Worm (Caenorhabditis elegans) whole organism, L1 larva: ENCODE results near the gene F23D12.10.

Source experiments
- C34B4.2 ChIP-seq: sonication (generic microtip); optimal IDR thresholded peaks from 2 replicates; lab custom pipeline; 2017; ENCODE audit warnings: mild to moderate bottlenecking, missing genetic modification characterization, missing compliant biosample characterization
- alr-1 ChIP-seq: fragments of 200-800 bp; sonication (Bioruptor generic); optimal IDR thresholded peaks from 2 replicates; lab custom pipeline; 2018; ENCODE audit warnings: borderline replicate concordance, mild to moderate bottlenecking, missing genetic modification characterization, missing compliant biosample characterization
- aly-2 ChIP-seq: fragments of 150-350 bp; optimal IDR thresholded peaks from 2 replicates; lab custom pipeline; 2014; ENCODE audit warnings: missing biosample characterization, missing genetic modification characterization
- blmp-1 ChIP-seq: fragments of 150-350 bp; optimal IDR thresholded peaks from 2 replicates; lab custom pipeline; 2014; ENCODE audit warnings: missing biosample characterization, missing genetic modification characterization
- ceh-8 ChIP-seq: fragments of 200-800 bp; sonication (Bioruptor generic); optimal IDR thresholded peaks from 2 replicates; lab custom pipeline; 2018; ENCODE audit warnings: mild to moderate bottlenecking, missing genetic modification characterization, moderate library complexity, missing compliant biosample characterization
- ceh-88 ChIP-seq: fragments of 200-800 bp; sonication (Bioruptor generic); IDR thresholded peaks from 2 replicates; pipeline ENCODE4 v1.3.6; 2022; ENCODE audit warnings: missing genetic modification characterization, missing compliant biosample characterization
- ces-1 ChIP-seq: fragments of 150-350 bp; optimal IDR thresholded peaks from 2 replicates; lab custom pipeline; 2014; ENCODE audit warnings: missing biosample characterization, missing genetic modification reagents, missing genetic modification characterization
- efl-3 ChIP-seq: fragments of 200-800 bp; sonication (Bioruptor generic); optimal IDR thresholded peaks from 2 replicates; lab custom pipeline; 2018; ENCODE audit warnings: mild to moderate bottlenecking, missing genetic modification characterization, missing compliant biosample characterization
- egl-27 ChIP-seq, 2 experiments: fragments of 150-350 bp in 1 of 2; sonication (generic microtip); optimal IDR thresholded peaks; 3 replicates each; lab custom pipeline; 2017 to 2018; ENCODE audit warnings: missing biosample characterization in 2 of 2, missing genetic modification characterization in 2 of 2, missing genetic modification reagents in 2 of 2
- elt-2 ChIP-seq: sonication (generic microtip); optimal IDR thresholded peaks from 2 replicates; lab custom pipeline; 2016; ENCODE audit warnings: missing genetic modification characterization, mild to moderate bottlenecking, inconsistent platforms, missing compliant biosample characterization, missing genetic modification reagents
- fos-1 ChIP-seq: fragments of 150-350 bp; optimal IDR thresholded peaks from 2 replicates; lab custom pipeline; 2014; ENCODE audit warnings: missing biosample characterization, missing genetic modification characterization
- grh-1 ChIP-seq: fragments of 200-800 bp; sonication (Bioruptor generic); IDR thresholded peaks from 2 replicates; pipeline ENCODE4 v1.3.6; 2022; ENCODE audit warnings: missing genetic modification reagents, missing genetic modification characterization, missing compliant biosample characterization
- irx-1 ChIP-seq: sonication (generic microtip); optimal IDR thresholded peaks from 2 replicates; lab custom pipeline; 2016; ENCODE audit warnings: missing genetic modification characterization, missing compliant biosample characterization
- jun-1 ChIP-seq: fragments of 150-350 bp; optimal IDR thresholded peaks from 2 replicates; lab custom pipeline; 2014; ENCODE audit warnings: missing biosample characterization, missing genetic modification reagents, missing genetic modification characterization
- lir-3 ChIP-seq: sonication (generic microtip); optimal IDR thresholded peaks from 2 replicates; lab custom pipeline; 2016; ENCODE audit warnings: mild to moderate bottlenecking, missing genetic modification characterization, moderate library complexity, missing compliant biosample characterization; ENCODE audit not compliant: poor library complexity
- lsy-2 ChIP-seq, 2 experiments: fragments of 150-350 bp; optimal IDR thresholded peaks; 2 replicates each; lab custom pipeline; 2014; ENCODE audit warnings: missing biosample characterization in 2 of 2, missing genetic modification characterization in 2 of 2
- mdl-1 ChIP-seq, 2 experiments: fragments of 150-350 bp; optimal IDR thresholded peaks; 2 replicates each; lab custom pipeline; 2014 to 2017; ENCODE audit warnings: missing biosample characterization in 2 of 2, missing genetic modification characterization in 2 of 2, inconsistent platforms in 1 of 2
- mef-2 ChIP-seq: fragments of 150-350 bp; optimal IDR thresholded peaks from 2 replicates; lab custom pipeline; 2014; ENCODE audit warnings: missing biosample characterization, missing genetic modification characterization
- nhr-12 ChIP-seq: sonication (generic microtip); optimal IDR thresholded peaks from 2 replicates; lab custom pipeline; 2017; ENCODE audit warnings: missing biosample characterization, missing genetic modification characterization
- nhr-237 ChIP-seq: fragments of 150-350 bp; optimal IDR thresholded peaks from 2 replicates; lab custom pipeline; 2014; ENCODE audit warnings: missing biosample characterization, missing genetic modification characterization
- nhr-71 ChIP-seq: sonication (generic microtip); optimal IDR thresholded peaks from 2 replicates; lab custom pipeline; 2016; ENCODE audit warnings: mild to moderate bottlenecking, missing genetic modification characterization, moderate library complexity, missing compliant biosample characterization
- nhr-77 ChIP-seq: fragments of 150-350 bp; optimal IDR thresholded peaks from 2 replicates; lab custom pipeline; 2014; ENCODE audit warnings: missing biosample characterization, missing genetic modification characterization
- nhr-84 ChIP-seq: sonication (generic microtip); optimal IDR thresholded peaks from 2 replicates; lab custom pipeline; 2017; ENCODE audit warnings: missing biosample characterization, missing genetic modification characterization
- nhr-90 ChIP-seq: sonication (generic microtip); optimal IDR thresholded peaks from 2 replicates; lab custom pipeline; 2016; ENCODE audit warnings: mild to moderate bottlenecking, missing genetic modification characterization, missing compliant biosample characterization; ENCODE audit not compliant: poor library complexity
- pag-3 ChIP-seq: sonication (generic microtip); optimal IDR thresholded peaks from 2 replicates; lab custom pipeline; 2017; ENCODE audit warnings: missing genetic modification characterization, mild to moderate bottlenecking, missing compliant biosample characterization, antibody characterized with exemption, borderline replicate concordance; ENCODE audit not compliant: insufficient read depth
- rnt-1 ChIP-seq: sonication (generic microtip); optimal IDR thresholded peaks from 2 replicates; lab custom pipeline; 2016; ENCODE audit warnings: mild to moderate bottlenecking, missing genetic modification characterization, moderate library complexity, missing compliant biosample characterization
- snu-23 ChIP-seq: sonication (generic microtip); optimal IDR thresholded peaks from 2 replicates; lab custom pipeline; 2016; ENCODE audit warnings: missing genetic modification characterization, missing compliant biosample characterization
- sptf-1 ChIP-seq: fragments of 150-350 bp; optimal IDR thresholded peaks from 2 replicates; lab custom pipeline; 2014; ENCODE audit warnings: missing biosample characterization, missing genetic modification characterization
- sup-37 ChIP-seq: fragments of 200-800 bp; sonication (Bioruptor generic); optimal IDR thresholded peaks from 2 replicates; lab custom pipeline; 2018; ENCODE audit warnings: mild to moderate bottlenecking, missing genetic modification characterization, missing compliant biosample characterization
- swsn-7 ChIP-seq: sonication (generic microtip); optimal IDR thresholded peaks from 2 replicates; lab custom pipeline; 2016; ENCODE audit warnings: missing genetic modification characterization, missing compliant biosample characterization
- tbx-2 ChIP-seq: sonication (generic microtip); optimal IDR thresholded peaks from 2 replicates; lab custom pipeline; 2016; ENCODE audit warnings: missing genetic modification characterization, missing compliant biosample characterization
- unc-130 ChIP-seq: fragments of 150-350 bp; optimal IDR thresholded peaks from 2 replicates; lab custom pipeline; 2017; ENCODE audit warnings: missing biosample characterization, missing genetic modification characterization, inconsistent platforms
- unc-62 ChIP-seq: fragments of 150-350 bp; optimal IDR thresholded peaks from 2 replicates; lab custom pipeline; 2014; ENCODE audit warnings: missing biosample characterization, missing genetic modification reagents, missing genetic modification characterization
- xbp-1 ChIP-seq: sonication (generic microtip); optimal IDR thresholded peaks from 2 replicates; lab custom pipeline; 2016; ENCODE audit warnings: missing genetic modification characterization, missing compliant biosample characterization
- zag-1 ChIP-seq: fragments of 150-350 bp; optimal IDR thresholded peaks from 2 replicates; lab custom pipeline; 2014; ENCODE audit warnings: missing biosample characterization, missing genetic modification characterization
- ztf-4 ChIP-seq: fragments of 150-350 bp; optimal IDR thresholded peaks from 2 replicates; lab custom pipeline; 2014; ENCODE audit warnings: missing biosample characterization, missing genetic modification characterization

Gene F23D12.10

DNA sequence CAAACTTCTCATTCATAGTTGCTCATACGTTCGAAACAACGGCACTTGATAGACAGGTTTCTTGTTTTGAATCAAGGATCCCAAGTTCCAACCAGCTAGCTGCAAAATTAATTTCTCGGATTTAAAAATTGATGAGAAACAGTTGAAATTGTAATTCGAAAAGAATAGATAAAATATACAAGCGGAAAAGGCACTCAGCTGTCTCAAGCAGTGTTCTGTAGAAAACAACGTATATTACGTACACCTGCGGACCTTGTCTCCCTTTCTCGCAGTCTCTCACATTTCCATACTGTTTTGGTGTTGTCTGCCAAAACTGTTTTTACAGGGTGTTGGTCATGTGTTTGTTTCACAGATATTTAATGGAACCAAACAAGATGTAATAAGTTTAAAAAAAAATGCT is at the start of gene F23D12.10:
TSS of gene F23D12.10 (minus strand) at position 101 of the 400 bp plus-strand sequence.
- TF ChIP-seq mdl-1 (tag; optimal IDR thresholded peaks at IDR 0.05; lab: Kevin White, UChicago), result no peak
- TF ChIP-seq efl-3 (GFP tag; lab: Kevin White, UChicago), result no peak
- TF ChIP-seq sptf-1 (tag; lab: Kevin White, UChicago), result no peak
- no peak for TF ChIP-seq sup-37 (GFP tag; lab: Kevin White, UChicago)
- TF ChIP-seq alr-1 (tag; lab: Kevin White, UChicago), result no peak
- TF ChIP-seq nhr-237, result no peak
- TF ChIP-seq mef-2 (tag; lab: Kevin White, UChicago), result no peak
- no peak for TF ChIP-seq ceh-8
- TF ChIP-seq nhr-71 (tag; lab: Kevin White, UChicago), result no peak
- TF ChIP-seq swsn-7 (tag; lab: Kevin White, UChicago), result no peak
- no peak for TF ChIP-seq egl-27 (tag; optimal IDR thresholded peaks at IDR 0.05; lab: Kevin White, UChicago)

ce11 chrX:14464513-14464912 is 49.0 kb upstream of the F23D12.10 start, which contains the start of gene M163.7:
M163.7 (plus strand) TSS chrX:14464813.
- no peak for TF ChIP-seq nhr-237
- no peak for TF ChIP-seq zag-1 (tag; lab: Kevin White, UChicago)
- TF ChIP-seq lir-3 (tag; lab: Kevin White, UChicago), result no peak
- no peak for TF ChIP-seq ceh-8
- no peak for TF ChIP-seq blmp-1
- no peak for TF ChIP-seq ceh-88
- TF ChIP-seq lsy-2 (tag; optimal IDR thresholded peaks at IDR 0.05; lab: Kevin White, UChicago), result no peak
- TF ChIP-seq, all 84 proteins: peak for 0

DNA sequence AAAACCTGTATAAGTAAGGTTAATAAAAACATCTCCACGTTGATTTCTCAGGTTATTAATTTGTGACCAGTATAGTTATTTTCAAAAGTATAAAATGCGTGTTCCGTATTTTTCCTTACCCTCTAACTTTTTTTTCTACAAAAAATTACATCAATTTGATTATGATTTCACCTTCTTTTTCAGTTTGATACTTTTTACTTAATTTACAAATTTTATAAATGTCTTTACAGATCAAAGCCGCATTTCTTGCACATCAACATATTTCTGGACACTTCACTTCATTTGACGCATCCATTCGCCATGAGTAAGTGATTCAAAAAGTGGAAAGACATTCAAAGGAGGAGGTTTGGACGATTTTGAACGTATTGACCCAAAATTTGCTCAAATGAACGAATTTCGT is 44.9 kb upstream of the F23D12.10 start, which contains the start of gene Y66C5A.2:
TSS of gene Y66C5A.2 (plus strand) at position 301 of the 400 bp plus-strand sequence.
- TF ChIP-seq pag-3 (tag; lab: Kevin White, UChicago), result no peak
- TF ChIP-seq snu-23, result no peak
- TF ChIP-seq alr-1 (tag; lab: Kevin White, UChicago), result no peak
- TF ChIP-seq nhr-71 (tag; lab: Kevin White, UChicago), result no peak
- no peak for TF ChIP-seq nhr-12 (tag; lab: Kevin White, UChicago)
- no peak for TF ChIP-seq C34B4.2 (tag; lab: Kevin White, UChicago)
- TF ChIP-seq ztf-4 (tag; lab: Kevin White, UChicago), result no peak
- no peak for TF ChIP-seq ces-1
- TF ChIP-seq tbx-2 (tag; lab: Kevin White, UChicago), result no peak
- TF ChIP-seq jun-1 (tag; lab: Kevin White, UChicago), result no peak
- TF ChIP-seq grh-1 (GFP tag; lab: Robert Waterston, UW), result no peak
- no peak for TF ChIP-seq xbp-1 (tag; lab: Kevin White, UChicago)
- no peak for TF ChIP-seq elt-2 (tag; lab: Kevin White, UChicago)
- no peak for TF ChIP-seq unc-62 (GFP tag; lab: Kevin White, UChicago)
- TF ChIP-seq irx-1 (tag; lab: Kevin White, UChicago), result no peak
- TF ChIP-seq nhr-77 (tag; lab: Kevin White, UChicago), result no peak
- TF ChIP-seq nhr-84 (tag; lab: Kevin White, UChicago), result no peak
- TF ChIP-seq rnt-1 (tag; lab: Kevin White, UChicago), result no peak
- no peak for TF ChIP-seq efl-3 (GFP tag; lab: Kevin White, UChicago)
- no peak for TF ChIP-seq unc-130

DNA sequence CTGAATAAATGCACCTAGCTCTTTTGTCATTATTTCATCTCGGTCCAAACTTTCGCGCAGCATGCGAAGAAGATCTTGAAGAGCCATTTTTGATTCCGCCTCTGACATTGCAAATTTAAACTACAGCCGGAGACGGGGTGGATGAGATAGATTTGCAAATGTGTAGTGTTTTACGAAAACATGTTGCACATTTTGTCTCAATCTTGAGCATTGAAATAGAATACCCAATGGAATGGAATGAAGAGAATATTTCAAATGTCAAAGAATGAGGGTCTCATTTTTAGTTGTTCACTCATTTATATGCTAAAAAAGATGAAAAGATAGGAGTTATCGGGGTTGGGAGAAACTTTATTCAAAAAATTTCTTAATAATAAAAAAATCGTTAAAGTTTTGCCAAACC is 39.9 kb upstream of the F23D12.10 start, which contains the start of gene Y66C5A.1:
TSS of gene Y66C5A.1 (minus strand) at position 101 of the 400 bp plus-strand sequence.
- no peak for TF ChIP-seq nhr-90 (tag; lab: Kevin White, UChicago)
- no peak for TF ChIP-seq aly-2
- TF ChIP-seq fos-1 (tag; lab: Kevin White, UChicago), result no peak
